Fruit fly (Drosophila melanogaster) whole organism, pupa: ENCODE data around the gene CG17105.

Source experiments
- CG12605 ChIP-seq: fragments of 200-800 bp; sonication (Bioruptor generic); IDR thresholded peaks from 2 replicates; pipeline ENCODE4 v1.3.6; 2022; ENCODE audit warnings: missing biosample characterization, missing genetic modification characterization
- CG15710 ChIP-seq: fragments of 200-800 bp; sonication (Bioruptor generic); optimal IDR thresholded peaks from 2 replicates; lab custom pipeline; 2018; ENCODE audit warnings: missing biosample characterization, mild to moderate bottlenecking, missing genetic modification characterization, moderate library complexity
- CG32121 ChIP-seq: fragments of 200-800 bp; sonication (Bioruptor generic); IDR thresholded peaks from 2 replicates; pipeline ENCODE4 v1.3.6; 2022; ENCODE audit warnings: missing biosample characterization, missing genetic modification characterization
- CG8301 ChIP-seq: fragments of 200-800 bp; sonication (Bioruptor generic); optimal IDR thresholded peaks from 2 replicates; lab custom pipeline; 2018; ENCODE audit warnings: missing biosample characterization, mild to moderate bottlenecking, missing genetic modification characterization
- D1 ChIP-seq: fragments of 200-800 bp; sonication (Bioruptor generic); optimal IDR thresholded peaks from 2 replicates; lab custom pipeline; 2018; ENCODE audit warnings: missing biosample characterization, mild to moderate bottlenecking, missing genetic modification characterization, moderate library complexity
- Ets98B ChIP-seq: fragments of 200-800 bp; sonication (Bioruptor generic); IDR thresholded peaks from 2 replicates; pipeline ENCODE4 v1.3.6; 2022; ENCODE audit warnings: missing biosample characterization, missing genetic modification characterization
- Pif1A ChIP-seq: fragments of 200-800 bp; sonication (Bioruptor generic); optimal IDR thresholded peaks from 3 replicates; lab custom pipeline; 2016; ENCODE audit warnings: missing biosample characterization, missing genetic modification characterization
- Pif1B ChIP-seq: fragments of 200-800 bp; sonication (Bioruptor generic); optimal IDR thresholded peaks from 3 replicates; lab custom pipeline; 2016; ENCODE audit warnings: missing biosample characterization, missing genetic modification characterization
- Snoo ChIP-seq: fragments of 200-800 bp; sonication (Bioruptor generic); optimal IDR thresholded peaks from 3 replicates; lab custom pipeline; 2017; ENCODE audit warnings: missing biosample characterization, mild to moderate bottlenecking, missing genetic modification characterization, inconsistent platforms
- fd96Ca ChIP-seq: fragments of 200-800 bp; sonication (Bioruptor generic); IDR thresholded peaks from 3 replicates; pipeline ENCODE4 v1.3.6; 2022; ENCODE audit warnings: missing biosample characterization, missing genetic modification characterization
- gl ChIP-seq: fragments of 200-800 bp; sonication (Bioruptor generic); optimal IDR thresholded peaks from 2 replicates; lab custom pipeline; 2018; ENCODE audit warnings: missing biosample characterization, mild to moderate bottlenecking, missing genetic modification characterization

DNA sequence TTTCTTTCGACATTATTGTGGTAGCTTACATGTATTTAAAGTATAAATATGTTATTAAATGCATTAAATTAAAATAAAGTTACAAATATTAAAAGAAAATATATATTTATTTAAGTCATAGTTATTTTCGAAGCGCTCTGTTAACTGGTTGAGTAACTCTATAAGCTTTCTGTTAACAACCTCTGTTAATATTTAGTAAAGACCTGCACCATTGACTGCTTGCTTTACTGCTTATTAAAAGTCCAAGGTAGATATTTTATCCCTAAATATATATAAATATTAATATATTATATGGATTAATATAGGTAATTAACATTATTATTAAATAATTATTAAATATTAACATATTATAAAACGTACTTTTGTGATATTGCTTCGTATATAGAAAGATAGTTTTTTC, 40.7 kb downstream of the CG17105 start:
- no peak for TF ChIP-seq CG12605 (GFP tag; lab: Robert Waterston, UW)
- peak; percentile 56 for TF ChIP-seq D1
- TF ChIP-seq CG8301 (tag; lab: Kevin White, UChicago): no peak
- TF ChIP-seq Ets98B (GFP tag; lab: Robert Waterston, UW): no peak
- TF ChIP-seq fd96Ca (GFP tag; lab: Robert Waterston, UW): no peak
- TF ChIP-seq gl (tag; lab: Kevin White, UChicago): no peak
- no peak for TF ChIP-seq Pif1A (GFP tag; lab: Kevin White, UChicago)
- no peak for TF ChIP-seq CG15710 (tag; lab: Kevin White, UChicago)
- no peak for TF ChIP-seq CG32121
- no peak for TF ChIP-seq Snoo
- TF ChIP-seq Pif1B (GFP tag; lab: Kevin White, UChicago): no peak
